Fruit fly (Drosophila melanogaster) whole organism, prepupa: ENCODE measurements around the gene dmrt11E.

Source experiments
- Blimp-1 ChIP-seq: fragments of 200-800 bp; sonication (Bioruptor generic); optimal IDR thresholded peaks from 3 replicates; lab custom pipeline; 2017; ENCODE audit warnings: missing biosample characterization, missing genetic modification characterization, mild to moderate bottlenecking, moderate library complexity, missing genetic modification reagents
- CG10631 ChIP-seq: fragments of 200-800 bp; sonication (Bioruptor generic); optimal IDR thresholded peaks from 2 replicates; lab custom pipeline; 2016; ENCODE audit warnings: missing biosample characterization, missing genetic modification characterization
- CG10669 ChIP-seq: fragments of 200-800 bp; sonication (Bioruptor generic); optimal IDR thresholded peaks from 3 replicates; lab custom pipeline; 2018; ENCODE audit warnings: missing biosample characterization, mild to moderate bottlenecking, missing genetic modification characterization, moderate library complexity
- CG11294 ChIP-seq: fragments of 200-800 bp; sonication (Bioruptor generic); IDR thresholded peaks from 2 replicates; pipeline ENCODE4 v1.3.6; 2022; ENCODE audit warnings: missing biosample characterization, missing genetic modification characterization
- CG11762 ChIP-seq: fragments of 200-800 bp; sonication (Bioruptor generic); optimal IDR thresholded peaks from 3 replicates; lab custom pipeline; 2016; ENCODE audit warnings: missing biosample characterization, missing genetic modification characterization; ENCODE audit not compliant: insufficient read depth
- CG11902 ChIP-seq: fragments of 200-800 bp; sonication (Bioruptor generic); optimal IDR thresholded peaks from 3 replicates; lab custom pipeline; 2016; ENCODE audit warnings: missing biosample characterization, missing genetic modification characterization
- CG15336 ChIP-seq: fragments of 200-800 bp; sonication (Bioruptor generic); IDR thresholded peaks from 2 replicates; pipeline ENCODE4 v1.3.6; 2022; ENCODE audit warnings: missing biosample characterization, missing genetic modification characterization
- CG16779 ChIP-seq: fragments of 200-800 bp; sonication (Bioruptor generic); optimal IDR thresholded peaks from 3 replicates; lab custom pipeline; 2017; ENCODE audit warnings: missing biosample characterization, mild to moderate bottlenecking, missing genetic modification characterization
- CG3032 ChIP-seq: fragments of 200-800 bp; optimal IDR thresholded peaks from 2 replicates; lab custom pipeline; 2019; ENCODE audit warnings: missing biosample characterization, mild to moderate bottlenecking, missing genetic modification characterization, moderate library complexity
- CG34406 ChIP-seq: fragments of 200-800 bp; sonication (Bioruptor generic); optimal IDR thresholded peaks from 3 replicates; lab custom pipeline; 2016; ENCODE audit warnings: missing biosample characterization, missing genetic modification characterization
- CG4318 ChIP-seq: fragments of 200-800 bp; sonication (Bioruptor generic); optimal IDR thresholded peaks from 3 replicates; lab custom pipeline; 2017; ENCODE audit warnings: missing biosample characterization, mild to moderate bottlenecking, missing genetic modification characterization
- CG6276 ChIP-seq: fragments of 200-800 bp; sonication (Bioruptor generic); optimal IDR thresholded peaks from 2 replicates; lab custom pipeline; 2017; ENCODE audit warnings: missing biosample characterization, mild to moderate bottlenecking, missing genetic modification characterization
- CG6792 ChIP-seq: fragments of 200-800 bp; sonication (Bioruptor generic); optimal IDR thresholded peaks from 3 replicates; lab custom pipeline; 2016; ENCODE audit warnings: missing biosample characterization, missing genetic modification characterization
- CG6808 ChIP-seq: fragments of 200-800 bp; sonication (Bioruptor generic); optimal IDR thresholded peaks from 3 replicates; lab custom pipeline; 2017; ENCODE audit warnings: missing biosample characterization, missing genetic modification characterization, mild to moderate bottlenecking, moderate library complexity, missing genetic modification reagents
- CG6854 ChIP-seq: fragments of 200-800 bp; sonication (Bioruptor generic); optimal IDR thresholded peaks from 2 replicates; lab custom pipeline; 2017; ENCODE audit warnings: missing biosample characterization, mild to moderate bottlenecking, missing genetic modification characterization
- CG7368 ChIP-seq: fragments of 200-800 bp; sonication (Bioruptor generic); optimal IDR thresholded peaks from 3 replicates; lab custom pipeline; 2016; ENCODE audit warnings: missing biosample characterization, missing genetic modification characterization
- CG8119 ChIP-seq: fragments of 200-800 bp; sonication (Bioruptor generic); IDR thresholded peaks from 3 replicates; pipeline ENCODE4 v1.3.6; 2022; ENCODE audit warnings: missing biosample characterization, missing genetic modification characterization
- CG8632 ChIP-seq: fragments of 200-800 bp; sonication (Bioruptor generic); optimal IDR thresholded peaks from 3 replicates; lab custom pipeline; 2016; ENCODE audit warnings: missing biosample characterization, missing genetic modification characterization
- CG9139 ChIP-seq: fragments of 200-800 bp; sonication (Bioruptor generic); optimal IDR thresholded peaks from 3 replicates; lab custom pipeline; 2017; ENCODE audit warnings: missing biosample characterization, mild to moderate bottlenecking, missing genetic modification characterization
- Eip75B ChIP-seq: fragments of 200-800 bp; sonication (Bioruptor generic); optimal IDR thresholded peaks from 3 replicates; lab custom pipeline; 2016; ENCODE audit warnings: missing biosample characterization, missing genetic modification characterization
- Ets21C ChIP-seq: fragments of 200-800 bp; sonication (Bioruptor generic); optimal IDR thresholded peaks from 3 replicates; lab custom pipeline; 2016; ENCODE audit warnings: missing biosample characterization, missing genetic modification characterization
- Ets96B ChIP-seq: fragments of 200-800 bp; optimal IDR thresholded peaks from 2 replicates; lab custom pipeline; 2019; ENCODE audit warnings: missing biosample characterization, mild to moderate bottlenecking, missing genetic modification characterization, moderate library complexity
- Gug ChIP-seq: fragments of 200-800 bp; sonication (Bioruptor generic); IDR thresholded peaks from 2 replicates; pipeline ENCODE4 v1.3.6; 2022; ENCODE audit warnings: missing biosample characterization, missing genetic modification characterization
- Hr38 ChIP-seq: sonication (Bioruptor generic); optimal IDR thresholded peaks from 2 replicates; lab custom pipeline; 2016; ENCODE audit warnings: missing biosample characterization, missing genetic modification characterization
- Hr39 ChIP-seq: fragments of 200-800 bp; sonication (Bioruptor generic); optimal IDR thresholded peaks from 2 replicates; lab custom pipeline; 2016; ENCODE audit warnings: missing biosample characterization, missing genetic modification characterization
- Hr4 ChIP-seq: fragments of 200-800 bp; sonication (Bioruptor generic); optimal IDR thresholded peaks from 3 replicates; lab custom pipeline; 2016; ENCODE audit warnings: missing biosample characterization, missing genetic modification characterization
- Met ChIP-seq: fragments of 200-800 bp; sonication (Bioruptor generic); optimal IDR thresholded peaks from 3 replicates; lab custom pipeline; 2016; ENCODE audit warnings: missing biosample characterization, missing genetic modification characterization
- OdsH ChIP-seq: fragments of 200-800 bp; sonication (Bioruptor generic); optimal IDR thresholded peaks from 3 replicates; lab custom pipeline; 2016; ENCODE audit warnings: missing biosample characterization, missing genetic modification characterization
- Smox ChIP-seq: fragments of 200-800 bp; sonication (Bioruptor generic); optimal IDR thresholded peaks from 3 replicates; lab custom pipeline; 2016; ENCODE audit warnings: missing biosample characterization, missing genetic modification characterization
- Sox102F ChIP-seq: fragments of 200-800 bp; sonication (Bioruptor generic); optimal IDR thresholded peaks from 2 replicates; lab custom pipeline; 2016; ENCODE audit warnings: missing biosample characterization, mild to moderate bottlenecking, missing genetic modification characterization
- Sox14 ChIP-seq: fragments of 200-800 bp; sonication (Bioruptor generic); optimal IDR thresholded peaks from 3 replicates; lab custom pipeline; 2016; ENCODE audit warnings: missing biosample characterization, missing genetic modification characterization
- achi ChIP-seq: fragments of 200-800 bp; sonication (Bioruptor generic); optimal IDR thresholded peaks from 3 replicates; lab custom pipeline; 2016; ENCODE audit warnings: missing biosample characterization, missing genetic modification characterization
- acj6 ChIP-seq: fragments of 200-800 bp; sonication (Bioruptor generic); optimal IDR thresholded peaks from 3 replicates; lab custom pipeline; 2016; ENCODE audit warnings: missing biosample characterization, missing genetic modification characterization
- cyc ChIP-seq: fragments of 200-800 bp; sonication (Bioruptor generic); optimal IDR thresholded peaks from 3 replicates; lab custom pipeline; 2016; ENCODE audit warnings: missing biosample characterization, missing genetic modification characterization
- dac ChIP-seq: fragments of 200-800 bp; sonication (Bioruptor generic); optimal IDR thresholded peaks from 2 replicates; lab custom pipeline; 2017; ENCODE audit warnings: missing biosample characterization, mild to moderate bottlenecking, missing genetic modification characterization
- eg ChIP-seq: fragments of 200-800 bp; sonication (Bioruptor generic); IDR thresholded peaks from 3 replicates; pipeline ENCODE4 v1.3.6; 2022; ENCODE audit warnings: missing biosample characterization, missing genetic modification characterization
- fd59A ChIP-seq: fragments of 200-800 bp; sonication (Bioruptor generic); optimal IDR thresholded peaks from 2 replicates; lab custom pipeline; 2017; ENCODE audit warnings: missing biosample characterization, mild to moderate bottlenecking, missing genetic modification characterization, missing genetic modification reagents
- fd85E ChIP-seq: fragments of 200-800 bp; sonication (Bioruptor generic); optimal IDR thresholded peaks from 3 replicates; lab custom pipeline; 2016; ENCODE audit warnings: missing biosample characterization, missing genetic modification characterization
- fkh ChIP-seq: fragments of 200-800 bp; sonication (Bioruptor generic); optimal IDR thresholded peaks from 3 replicates; lab custom pipeline; 2017; ENCODE audit warnings: missing biosample characterization, mild to moderate bottlenecking, missing genetic modification characterization, moderate library complexity
- lz ChIP-seq: fragments of 200-800 bp; sonication (Bioruptor generic); optimal IDR thresholded peaks from 3 replicates; lab custom pipeline; 2016; ENCODE audit warnings: missing biosample characterization, missing genetic modification characterization
- pdm3 ChIP-seq: fragments of 200-800 bp; sonication (Bioruptor generic); optimal IDR thresholded peaks from 3 replicates; lab custom pipeline; 2016; ENCODE audit warnings: missing biosample characterization, missing genetic modification characterization
- spab ChIP-seq: fragments of 200-800 bp; sonication (Bioruptor generic); optimal IDR thresholded peaks from 2 replicates; lab custom pipeline; 2017; ENCODE audit warnings: missing biosample characterization, mild to moderate bottlenecking, missing genetic modification characterization, missing genetic modification reagents
- svp ChIP-seq: fragments of 200-800 bp; sonication (Bioruptor generic); peaks from one replicate; lab custom pipeline; 2016; ENCODE audit warnings: missing biosample characterization, missing genetic modification characterization
- topi ChIP-seq: fragments of 200-800 bp; sonication (Bioruptor generic); optimal IDR thresholded peaks from 3 replicates; lab custom pipeline; 2016; ENCODE audit warnings: missing biosample characterization, missing genetic modification characterization
- vri ChIP-seq: fragments of 200-800 bp; sonication (Bioruptor generic); optimal IDR thresholded peaks from 3 replicates; lab custom pipeline; 2016; ENCODE audit warnings: missing biosample characterization, mild to moderate bottlenecking, missing genetic modification characterization

Gene dmrt11E

DNA sequence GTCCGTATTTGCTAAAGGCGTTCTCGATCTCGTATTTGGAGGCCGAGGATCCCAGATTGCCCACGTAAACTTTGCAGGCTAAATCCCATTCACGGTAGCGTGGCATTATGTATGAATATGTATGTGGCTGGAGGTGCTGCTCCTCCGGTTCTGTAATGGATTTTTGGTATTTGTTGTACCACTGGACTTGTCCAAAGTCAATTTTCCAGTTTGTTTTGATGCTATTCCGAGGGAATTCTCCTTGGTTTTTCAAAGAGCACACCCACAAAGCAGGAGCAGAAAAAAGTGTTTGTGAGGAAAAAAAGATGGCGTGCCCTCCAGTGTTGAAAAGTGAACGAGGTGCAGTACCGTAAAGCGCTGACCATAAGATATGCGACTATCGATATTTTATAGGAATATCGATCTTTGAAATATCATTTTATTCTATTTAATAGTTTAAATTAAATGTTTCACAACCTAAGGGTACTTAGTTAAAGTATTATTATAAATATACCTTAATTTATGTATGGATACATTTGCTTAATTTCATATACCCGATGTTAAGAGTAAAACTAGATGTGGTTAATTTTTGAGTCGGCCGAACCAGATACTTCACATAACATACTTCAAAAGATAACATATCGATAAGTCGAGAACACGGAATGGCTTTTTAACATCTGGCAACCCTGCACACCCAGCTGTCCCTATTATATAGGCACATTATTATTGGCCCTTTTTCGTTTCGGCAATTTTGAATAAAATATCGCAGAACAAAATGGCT is 16.8 kb downstream of the dmrt11E start, which contains the start of the genes Rbp1-like and Tim9a (continued):
- TF ChIP-seq fd59A (GFP tag; lab: Kevin White, UChicago) (no peak), CG15336 (GFP tag; lab: Robert Waterston, UW) (no peak), topi (peak; percentile 2), CG8119 (no peak), Blimp-1 (no peak), Hr39 (GFP tag; lab: Kevin White, UChicago) (peak; percentile 3), svp (peak; percentile 69), CG11902 (no peak), CG6276 (no peak), CG6808 (GFP tag; lab: Kevin White, UChicago) (peak; percentile 7), CG7368 (GFP tag; lab: Kevin White, UChicago) (no peak), eg (no peak), CG4318 (GFP tag; lab: Kevin White, UChicago) (no peak), achi (GFP tag; lab: Kevin White, UChicago) (peak; percentile 43), fd85E (GFP tag; lab: Kevin White, UChicago) (no peak), vri (GFP tag; lab: Kevin White, UChicago) (peak; percentile 59), Eip75B (GFP tag; lab: Kevin White, UChicago) (peak; percentile 13), CG11294 (GFP tag; lab: Robert Waterston, UW) (no peak), acj6 (peak; percentile 52), CG9139 (GFP tag; lab: Kevin White, UChicago) (no peak), CG3032 (peak; percentile 22), CG34406 (GFP tag; lab: Kevin White, UChicago) (peak; percentile 34), Smox (GFP tag; lab: Kevin White, UChicago) (peak; percentile 35), CG10631 (GFP tag; lab: Kevin White, UChicago) (peak; percentile 64)
- TF ChIP-seq, all 60 proteins: peak for 32

DNA sequence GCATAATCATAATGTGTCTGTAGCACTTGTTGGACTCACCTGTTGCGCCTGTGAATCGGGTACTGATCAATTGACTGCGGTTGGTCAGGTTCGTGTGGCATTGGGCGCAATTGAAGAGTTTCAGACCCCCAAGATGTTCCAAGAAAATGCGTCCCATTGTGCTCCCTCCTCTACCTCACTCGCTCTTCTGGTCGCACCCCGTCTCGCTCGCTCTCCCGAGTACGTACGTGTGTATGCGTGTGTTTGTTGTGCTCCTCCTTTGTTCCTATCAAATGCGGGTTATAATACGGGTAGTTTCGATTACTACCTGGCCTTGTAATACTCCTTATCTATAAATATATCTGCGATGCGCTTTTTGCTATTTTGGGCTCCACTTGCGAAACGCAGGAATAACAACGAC is 18.8 kb downstream of the dmrt11E start:
- no peak for TF ChIP-seq CG6808 (GFP tag; lab: Kevin White, UChicago)
- peak; percentile 47 for TF ChIP-seq Sox14 (GFP tag; lab: Kevin White, UChicago)
- no peak for TF ChIP-seq Ets21C
- no peak for TF ChIP-seq Eip75B (GFP tag; lab: Kevin White, UChicago)
- no peak for TF ChIP-seq fd85E (GFP tag; lab: Kevin White, UChicago)

DNA sequence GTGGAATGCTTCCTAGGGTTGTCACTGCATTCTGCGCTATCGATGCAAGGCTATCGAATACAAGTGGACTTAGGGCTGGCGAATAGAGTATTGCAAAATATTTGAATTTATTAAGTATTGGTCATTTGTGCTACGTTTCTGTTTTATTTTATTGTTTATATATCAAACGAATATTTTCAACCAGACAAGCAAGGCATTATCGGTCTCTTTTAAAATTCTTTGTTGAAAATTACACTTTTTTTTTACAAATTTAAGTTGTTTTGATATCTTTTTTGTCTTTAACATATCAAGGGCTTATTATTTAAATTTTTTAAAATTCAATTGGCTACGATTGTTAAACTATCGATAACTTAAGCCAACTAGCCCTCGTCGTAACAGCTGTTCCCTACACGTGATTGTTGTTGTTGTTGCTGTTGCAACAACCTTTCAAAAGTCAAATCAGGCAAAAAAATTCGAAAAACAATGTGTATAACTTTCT is 19.4 kb downstream of the dmrt11E start, which contains the start of the genes Ype and CG1662:
Gene Ype, minus strand, starts transcription at position 45 of the 478 bp plus-strand sequence.
Gene CG1662, plus strand, starts transcription at position 191 of the 478 bp plus-strand sequence.
- TF ChIP-seq CG34406 (GFP tag; lab: Kevin White, UChicago): peak; percentile 57
- peak; percentile 65 for TF ChIP-seq Met (GFP tag; lab: Kevin White, UChicago)
- peak; percentile 99 for TF ChIP-seq fkh (GFP tag; lab: Kevin White, UChicago)
- TF ChIP-seq eg: peak; percentile 68; the same call in 2 of the 3 replicates
- TF ChIP-seq CG11902: peak; percentile 55
- peak; percentile 57 for TF ChIP-seq CG8632 (GFP tag; lab: Kevin White, UChicago)
- TF ChIP-seq Gug: peak; percentile 25; the same call in 1 of the 2 replicates
- TF ChIP-seq vri (GFP tag; lab: Kevin White, UChicago): peak; percentile 29
- TF ChIP-seq svp: peak; percentile 89
- TF ChIP-seq acj6: peak; percentile 73
- TF ChIP-seq Blimp-1: peak; percentile 39
- no peak for TF ChIP-seq CG6854 (GFP tag; lab: Kevin White, UChicago)
- TF ChIP-seq CG10669 (GFP tag; lab: Kevin White, UChicago): peak; percentile 63
- TF ChIP-seq lz: peak; percentile 78
- peak; percentile 29 for TF ChIP-seq dac (GFP tag; lab: Kevin White, UChicago)
- TF ChIP-seq Sox102F (GFP tag; lab: Kevin White, UChicago): peak; percentile 67
- TF ChIP-seq Hr39 (GFP tag; lab: Kevin White, UChicago): peak; percentile 70
- peak; percentile 60 for TF ChIP-seq Ets96B (tag; lab: Kevin White, UChicago)
- TF ChIP-seq CG16779 (tag; lab: Kevin White, UChicago): no peak
- TF ChIP-seq CG9139 (GFP tag; lab: Kevin White, UChicago): no peak
- no peak for TF ChIP-seq Hr38 (GFP tag; lab: Kevin White, UChicago)
- peak; percentile 66 for TF ChIP-seq Hr4 (GFP tag; lab: Kevin White, UChicago)
- peak; percentile 67 for TF ChIP-seq CG6792
- TF ChIP-seq fd85E (GFP tag; lab: Kevin White, UChicago): no peak
- peak; percentile 81 for TF ChIP-seq OdsH (GFP tag; lab: Kevin White, UChicago)
- TF ChIP-seq CG11762 (GFP tag; lab: Kevin White, UChicago): peak; percentile 50
- peak; percentile 79 for TF ChIP-seq cyc (GFP tag; lab: Kevin White, UChicago)
- TF ChIP-seq Eip75B (GFP tag; lab: Kevin White, UChicago): peak; percentile 63
- peak; percentile 81 for TF ChIP-seq pdm3 (GFP tag; lab: Kevin White, UChicago)
- TF ChIP-seq Ets21C: peak; percentile 73
- TF ChIP-seq spab (GFP tag; lab: Kevin White, UChicago): peak; percentile 32
- TF ChIP-seq CG11294 (GFP tag; lab: Robert Waterston, UW): no peak; the same call in 1 of the 2 replicates
